Fruit fly (Drosophila melanogaster): ENCODE data around the gene sni.

The sni gene

DNA sequence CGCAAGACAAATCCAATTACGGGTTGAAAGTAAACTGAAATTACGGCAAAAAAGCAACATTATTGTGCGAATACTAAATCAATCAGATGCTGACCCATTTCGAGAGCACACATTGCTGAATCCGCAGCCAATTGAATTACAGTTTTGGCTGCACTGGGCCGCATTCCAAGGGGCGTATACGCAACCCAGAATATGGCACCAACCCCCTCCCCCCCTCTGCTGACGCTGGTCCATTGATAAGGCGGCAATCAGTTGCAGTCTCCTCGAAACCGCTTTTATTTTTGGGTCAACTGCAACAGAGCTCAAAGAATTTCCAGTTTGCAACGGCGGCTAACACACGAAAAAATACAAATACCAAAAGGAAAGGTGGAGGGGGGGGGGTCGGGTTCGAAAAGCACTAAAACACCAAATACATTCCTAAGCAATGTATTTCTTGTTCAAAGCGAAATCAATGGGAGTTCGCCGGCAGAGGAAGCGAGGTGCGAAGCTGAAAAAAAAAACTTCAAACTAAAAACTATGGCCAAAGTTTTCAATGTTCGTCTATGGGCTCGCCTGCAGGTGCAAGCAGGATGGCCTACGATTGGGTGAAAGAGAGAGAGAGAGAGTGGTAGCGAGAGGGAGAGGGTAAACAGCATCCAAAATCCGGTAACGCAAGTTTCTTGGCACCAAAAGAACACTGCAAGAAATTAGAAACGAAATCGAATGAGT is 48.2 kb downstream of the sni start:
- TF ChIP-seq jim (GFP tag; optimal IDR thresholded peaks at IDR 0.05): no peak
- peak; percentile 72 for TF ChIP-seq GATAd (GFP tag; optimal IDR thresholded peaks at IDR 0.05)
- no peak for TF ChIP-seq dl (GFP tag; optimal IDR thresholded peaks at IDR 0.05; ENCODE audit: insufficient read depth in 1 of 2, partially characterized antibody in 2 of 2)
- TF ChIP-seq ey (GFP tag; optimal IDR thresholded peaks at IDR 0.05): no peak
- no peak for TF ChIP-seq Sp1 (GFP tag; optimal IDR thresholded peaks at IDR 0.05)
- TF ChIP-seq h (GFP tag; optimal IDR thresholded peaks at IDR 0.05): no peak

DNA sequence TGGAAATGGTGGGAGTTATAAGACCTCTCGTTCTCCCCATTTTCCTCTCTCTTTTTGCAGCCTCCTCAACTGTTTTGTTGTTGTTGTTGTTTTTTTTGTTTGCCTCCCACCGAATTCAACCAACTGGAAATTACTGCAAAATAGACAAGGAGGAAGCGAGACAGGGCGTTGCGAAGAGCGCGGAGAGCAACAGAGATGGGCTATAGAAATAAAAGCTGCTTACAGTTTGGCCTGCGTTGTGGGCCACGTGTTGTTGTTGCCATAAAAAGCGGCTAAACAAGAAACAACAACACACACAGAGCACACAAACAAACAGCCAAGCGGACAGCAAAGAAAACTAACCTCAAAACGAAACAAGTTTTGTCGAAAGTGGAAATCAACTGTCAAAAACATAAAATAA is 49.3 kb downstream of the sni start:
- no peak for TF ChIP-seq CrebA (GFP tag; optimal IDR thresholded peaks at IDR 0.05; ENCODE audit: borderline replicate concordance)
- no peak for TF ChIP-seq fru (GFP tag; optimal IDR thresholded peaks at IDR 0.05)
- TF ChIP-seq HLH106 (tag; optimal IDR thresholded peaks at IDR 0.05): no peak
- no peak for TF ChIP-seq lola (GFP tag; optimal IDR thresholded peaks at IDR 0.05)
- TF ChIP-seq Hr83 (GFP tag; optimal IDR thresholded peaks at IDR 0.05; ENCODE audit: poor library complexity, severe bottlenecking): no peak
- TF ChIP-seq Jra (GFP tag; optimal IDR thresholded peaks at IDR 0.05): no peak
- no peak for TF ChIP-seq br (GFP tag; optimal IDR thresholded peaks at IDR 0.05)
- TF ChIP-seq brk (GFP tag; optimal IDR thresholded peaks at IDR 0.05): no peak
- no peak for TF ChIP-seq dsf (GFP tag; optimal IDR thresholded peaks at IDR 0.05; ENCODE audit: borderline replicate concordance)
- no peak for TF ChIP-seq tai (GFP tag; optimal IDR thresholded peaks at IDR 0.05)
- no peak for TF ChIP-seq rgr (GFP tag; optimal IDR thresholded peaks at IDR 0.05)
- TF ChIP-seq jim (GFP tag; optimal IDR thresholded peaks at IDR 0.05): no peak
- TF ChIP-seq usp (GFP tag; optimal IDR thresholded peaks at IDR 0.05): no peak
- TF ChIP-seq Sp1 (GFP tag; optimal IDR thresholded peaks at IDR 0.05): no peak
- TF ChIP-seq dmrt93B (GFP tag; optimal IDR thresholded peaks at IDR 0.05): no peak
- TF ChIP-seq GATAd (GFP tag; optimal IDR thresholded peaks at IDR 0.05): no peak
- TF ChIP-seq Myc (optimal IDR thresholded peaks at IDR 0.05): no peak

DNA sequence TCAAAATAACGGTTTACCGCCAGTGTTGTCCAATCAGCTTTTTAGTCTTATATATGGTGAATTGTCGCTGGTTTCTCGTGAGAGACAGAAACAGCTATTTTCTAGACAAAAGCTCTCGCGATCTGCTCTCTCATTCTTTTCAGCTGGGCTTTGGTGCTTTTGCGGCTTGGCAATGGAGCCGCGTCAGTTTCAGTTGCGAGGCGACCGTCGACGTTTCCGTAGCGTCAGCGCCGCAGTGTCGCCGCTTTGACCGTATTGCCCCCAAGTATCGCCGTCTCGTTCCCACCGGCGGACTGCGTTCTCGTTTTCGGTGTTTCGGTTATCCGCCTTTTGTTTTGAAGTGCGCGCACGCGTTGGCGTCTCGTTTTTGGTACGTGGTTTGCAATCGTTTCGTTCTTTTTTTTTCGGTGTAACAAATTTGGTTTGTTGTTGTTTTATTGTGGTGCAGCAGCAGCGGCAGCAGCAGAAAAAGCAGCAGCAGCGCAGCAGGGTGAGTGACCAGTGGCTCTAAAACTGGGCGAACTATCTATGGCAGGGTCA is 50.7 kb downstream of the sni start:
- TF ChIP-seq sv (GFP tag; optimal IDR thresholded peaks at IDR 0.05): no peak
- TF ChIP-seq Sp1 (GFP tag; optimal IDR thresholded peaks at IDR 0.05): peak; percentile 6
- peak in 1 of 2 experiments; percentile 40 for TF ChIP-seq foxo (GFP tag; optimal IDR thresholded peaks at IDR 0.05)
- peak; percentile 30 for TF ChIP-seq fru (GFP tag; optimal IDR thresholded peaks at IDR 0.05)
- TF ChIP-seq Hr83 (GFP tag; optimal IDR thresholded peaks at IDR 0.05; ENCODE audit: poor library complexity, severe bottlenecking): peak; percentile 10
- TF ChIP-seq Dfd (GFP tag; optimal IDR thresholded peaks at IDR 0.05): no peak
- no peak for TF ChIP-seq Abd-B (GFP tag; optimal IDR thresholded peaks at IDR 0.05)
- no peak for TF ChIP-seq jim (GFP tag; optimal IDR thresholded peaks at IDR 0.05)
- TF ChIP-seq HLH106 (tag; optimal IDR thresholded peaks at IDR 0.05): peak; percentile 21
- TF ChIP-seq Hnf4 (GFP tag; optimal IDR thresholded peaks at IDR 0.05): peak; percentile 43
- peak; percentile 9 for TF ChIP-seq brk (GFP tag; optimal IDR thresholded peaks at IDR 0.05)
- TF ChIP-seq CG9705 (GFP tag; optimal IDR thresholded peaks at IDR 0.05): no peak
- no peak for TF ChIP-seq N (GFP tag; optimal IDR thresholded peaks at IDR 0.05)
- TF ChIP-seq tai (GFP tag; optimal IDR thresholded peaks at IDR 0.05): no peak
- no peak for TF ChIP-seq GATAd (GFP tag; optimal IDR thresholded peaks at IDR 0.05)
- TF ChIP-seq dl (GFP tag; optimal IDR thresholded peaks at IDR 0.05; ENCODE audit: insufficient read depth in 1 of 2, partially characterized antibody in 2 of 2): no peak
- TF ChIP-seq br (GFP tag; optimal IDR thresholded peaks at IDR 0.05): peak; percentile 19
- no peak for TF ChIP-seq lola (GFP tag; optimal IDR thresholded peaks at IDR 0.05)
- TF ChIP-seq CrebA (GFP tag; optimal IDR thresholded peaks at IDR 0.05; ENCODE audit: borderline replicate concordance): no peak
- no peak for TF ChIP-seq CG32264 (GFP tag; optimal IDR thresholded peaks at IDR 0.05)
- TF ChIP-seq Myc (optimal IDR thresholded peaks at IDR 0.05): peak; percentile 86
- TF ChIP-seq dsf (GFP tag; optimal IDR thresholded peaks at IDR 0.05; ENCODE audit: borderline replicate concordance): no peak
- TF ChIP-seq OdsH (GFP tag; optimal IDR thresholded peaks at IDR 0.05): peak; percentile 46
- no peak for TF ChIP-seq Dif (GFP tag; optimal IDR thresholded peaks at IDR 0.05; ENCODE audit: partially characterized antibody)
- TF ChIP-seq woc (GFP tag; optimal IDR thresholded peaks at IDR 0.05): peak; percentile 48
- no peak for TF ChIP-seq usp (GFP tag; optimal IDR thresholded peaks at IDR 0.05)
- no peak for TF ChIP-seq dmrt93B (GFP tag; optimal IDR thresholded peaks at IDR 0.05)
- peak; percentile 17 for TF ChIP-seq Jra (GFP tag; optimal IDR thresholded peaks at IDR 0.05)
- TF ChIP-seq pan (optimal IDR thresholded peaks at IDR 0.05): no peak
- no peak for TF ChIP-seq sage (GFP tag; optimal IDR thresholded peaks at IDR 0.05)
- peak; percentile 68 for TF ChIP-seq h (GFP tag; optimal IDR thresholded peaks at IDR 0.05)
- no peak for TF ChIP-seq Hr78 (GFP tag; optimal IDR thresholded peaks at IDR 0.05)
- TF ChIP-seq Mio (GFP tag; optimal IDR thresholded peaks at IDR 0.05): no peak
- TF ChIP-seq psq (GFP tag; optimal IDR thresholded peaks at IDR 0.05): peak; percentile 45
- no peak for TF ChIP-seq Vsx2 (GFP tag; optimal IDR thresholded peaks at IDR 0.05; ENCODE audit: partially characterized antibody)
- no peak for TF ChIP-seq Rel (GFP tag; optimal IDR thresholded peaks at IDR 0.05)
- TF ChIP-seq Rel (tag; optimal IDR thresholded peaks at IDR 0.05): peak; percentile 45
- peak; percentile 42 for TF ChIP-seq ey (GFP tag; optimal IDR thresholded peaks at IDR 0.05)
- peak; percentile 34 for TF ChIP-seq rgr (GFP tag; optimal IDR thresholded peaks at IDR 0.05)
